Fruit fly (Drosophila melanogaster): ENCODE results near the gene fray.
A peak's percentile ranks its signal among the peaks of the same experiment; 100 is the strongest.

fray gene

dm6 chr3R:18585259-18585858 is 12.5 kb downstream of the fray start (continued):
- TF ChIP-seq CG3726 (GFP tag; IDR thresholded peaks at IDR 0.05) (no peak), CG13424 (tag; optimal IDR thresholded peaks at IDR 0.05) (no peak), CG31441 (GFP tag; IDR thresholded peaks at IDR 0.05) (no peak), kni (GFP tag; optimal IDR thresholded peaks at IDR 0.05) (no peak), CG2199 (GFP tag; IDR thresholded peaks at IDR 0.05) (peak; percentile 66; the same call in 1 of the 3 replicates), kah (GFP tag; optimal IDR thresholded peaks at IDR 0.05) (peak; percentile 14), Side (GFP tag; optimal IDR thresholded peaks at IDR 0.05) (no peak), CG1529 (GFP tag; optimal IDR thresholded peaks at IDR 0.05) (no peak), Rx (GFP tag; IDR thresholded peaks at IDR 0.05) (no peak), CG11560 (tag; IDR thresholded peaks at IDR 0.05) (no peak), Awh (GFP tag; IDR thresholded peaks at IDR 0.05) (peak; percentile 57), onecut (GFP tag; IDR thresholded peaks at IDR 0.05) (no peak), slou (GFP tag; optimal IDR thresholded peaks at IDR 0.05) (no peak), CG1832 (GFP tag; optimal IDR thresholded peaks at IDR 0.05) (no peak), p53 (GFP tag; optimal IDR thresholded peaks at IDR 0.05) (no peak), odd (GFP tag; optimal IDR thresholded peaks at IDR 0.05) (no peak), CG18764 (GFP tag; optimal IDR thresholded peaks at IDR 0.05) (no peak), GATAe (GFP tag; conservative IDR thresholded peaks at IDR 0.05) (no peak), MBD-R2 (GFP tag; IDR thresholded peaks at IDR 0.05) (no peak), NK7.1 (GFP tag; optimal IDR thresholded peaks at IDR 0.05) (no peak), YL-1 (GFP tag; optimal IDR thresholded peaks at IDR 0.05) (no peak), CG8290 (GFP tag; optimal IDR thresholded peaks at IDR 0.05) (no peak), CG8290 (tag; optimal IDR thresholded peaks at IDR 0.05) (no peak), Abd-B (GFP tag; optimal IDR thresholded peaks at IDR 0.05) (no peak), Lpt (GFP tag; optimal IDR thresholded peaks at IDR 0.05) (no peak), CG14014 (GFP tag; IDR thresholded peaks at IDR 0.05) (peak; percentile 21; the same call in 1 of the 2 replicates), zen (tag; optimal IDR thresholded peaks at IDR 0.05) (no peak), row (GFP tag; IDR thresholded peaks at IDR 0.05) (peak; percentile 34; the same call in 1 of the 3 replicates), CG8281 (tag; optimal IDR thresholded peaks at IDR 0.05) (no peak), yki (optimal IDR thresholded peaks at IDR 0.05) (peak; percentile 83), sd (tag; optimal IDR thresholded peaks at IDR 0.05) (peak; percentile 82), Camta (GFP tag; optimal IDR thresholded peaks at IDR 0.05) (no peak), Vsx1 (GFP tag; optimal IDR thresholded peaks at IDR 0.05) (no peak), CG7271 (tag; optimal IDR thresholded peaks at IDR 0.05) (no peak), Antp (GFP tag; optimal IDR thresholded peaks at IDR 0.05) (no peak), CG15696 (tag; optimal IDR thresholded peaks at IDR 0.05) (no peak), Chrac-16 (GFP tag; optimal IDR thresholded peaks at IDR 0.05) (no peak), otp (GFP tag; IDR thresholded peaks at IDR 0.05) (no peak), cg (GFP tag; optimal IDR thresholded peaks at IDR 0.05) (peak; percentile 20), lov (optimal IDR thresholded peaks at IDR 0.05) (no peak), lov (GFP tag; IDR thresholded peaks at IDR 0.05) (no peak), Atf3 (GFP tag; optimal IDR thresholded peaks at IDR 0.05) (no peak), Mrtf (GFP tag; IDR thresholded peaks at IDR 0.05) (no peak), dan (GFP tag; IDR thresholded peaks at IDR 0.05) (no peak), jing (GFP tag; optimal IDR thresholded peaks at IDR 0.05) (no peak), Doc3 (GFP tag; IDR thresholded peaks at IDR 0.05; ENCODE audit: partially characterized antibody) (no peak), CG10565 (GFP tag; optimal IDR thresholded peaks at IDR 0.05) (no peak), CG15269 (tag; optimal IDR thresholded peaks at IDR 0.05) (no peak), CG11093 (GFP tag; IDR thresholded peaks at IDR 0.05) (no peak), amos (GFP tag; IDR thresholded peaks at IDR 0.05; ENCODE audit: partially characterized antibody) (no peak; the same call in 1 of the 2 replicates), CG13624 (GFP tag; optimal IDR thresholded peaks at IDR 0.05) (no peak), fu2 (GFP tag; optimal IDR thresholded peaks at IDR 0.05) (no peak)
